Fruit fly (Drosophila melanogaster) whole organism, embryonic: ENCODE measurements around the gene CG15019.
A peak's percentile ranks its signal among the peaks of the same experiment; 100 is the strongest.

Experiments used
- Atf6 ChIP-seq: fragments of 200-800 bp; sonication (Bioruptor generic); IDR thresholded peaks from 2 replicates; pipeline ENCODE4 v1.3.6; 2022; ENCODE audit warnings: missing biosample characterization, missing genetic modification characterization
- CG10366 ChIP-seq: fragments of 200-800 bp; sonication (Bioruptor generic); IDR thresholded peaks from 2 replicates; pipeline ENCODE4 v1.3.6; 2022; ENCODE audit warnings: missing biosample characterization, missing genetic modification characterization
- CG12071 ChIP-seq: fragments of 200-800 bp; sonication (Bioruptor generic); optimal IDR thresholded peaks from 3 replicates; lab custom pipeline; 2018; ENCODE audit warnings: missing biosample characterization, mild to moderate bottlenecking, missing genetic modification characterization
- CG12659 ChIP-seq: fragments of 200-800 bp; sonication (Bioruptor generic); optimal IDR thresholded peaks from 3 replicates; lab custom pipeline; 2017; ENCODE audit warnings: mild to moderate bottlenecking, missing biosample characterization, missing genetic modification reagents, missing genetic modification characterization
- CG13424 ChIP-seq: fragments of 200-800 bp; sonication (Bioruptor generic); optimal IDR thresholded peaks from 2 replicates; lab custom pipeline; 2019; ENCODE audit warnings: missing biosample characterization, mild to moderate bottlenecking, missing genetic modification characterization, moderate library complexity
- CG15479 ChIP-seq: fragments of 200-800 bp; sonication (Bioruptor generic); optimal IDR thresholded peaks from 3 replicates; lab custom pipeline; 2019; ENCODE audit warnings: missing biosample characterization, mild to moderate bottlenecking, missing genetic modification characterization, moderate library complexity
- CG1832 ChIP-seq: fragments of 200-800 bp; sonication (Bioruptor generic); optimal IDR thresholded peaks from 2 replicates; lab custom pipeline; 2017; ENCODE audit warnings: missing biosample characterization, mild to moderate bottlenecking, missing genetic modification characterization, inconsistent platforms
- CG18476 ChIP-seq: fragments of 200-800 bp; sonication (Bioruptor generic); optimal IDR thresholded peaks from 2 replicates; lab custom pipeline; 2016; ENCODE audit warnings: missing biosample characterization, mild to moderate bottlenecking, missing genetic modification characterization
- CG2129 ChIP-seq: fragments of 200-800 bp; sonication (Bioruptor generic); IDR thresholded peaks from 2 replicates; pipeline ENCODE4 v1.3.6; 2022; ENCODE audit warnings: missing biosample characterization, missing genetic modification characterization; ENCODE audit not compliant: partially characterized antibody
- CG2889 ChIP-seq: fragments of 200-800 bp; sonication (Bioruptor generic); IDR thresholded peaks from 3 replicates; pipeline ENCODE4 v1.3.6; 2022; ENCODE audit warnings: missing biosample characterization, missing genetic modification characterization
- CG31224 ChIP-seq: fragments of 200-800 bp; sonication (Bioruptor generic); IDR thresholded peaks from 2 replicates; pipeline ENCODE4 v1.3.6; 2022; ENCODE audit warnings: missing biosample characterization, missing genetic modification characterization
- CG31441 ChIP-seq: fragments of 200-800 bp; sonication (Bioruptor generic); IDR thresholded peaks from 2 replicates; pipeline ENCODE4 v1.3.6; 2022; ENCODE audit warnings: missing biosample characterization, missing genetic modification characterization
- CG34224 ChIP-seq: fragments of 200-800 bp; sonication (Bioruptor generic); IDR thresholded peaks from 3 replicates; pipeline ENCODE4 v1.3.6; 2022; ENCODE audit warnings: missing biosample characterization, missing genetic modification characterization; ENCODE audit not compliant: partially characterized antibody
- CG34376 ChIP-seq: fragments of 200-800 bp; sonication (Bioruptor generic); optimal IDR thresholded peaks from 2 replicates; lab custom pipeline; 2018; ENCODE audit warnings: missing biosample characterization, mild to moderate bottlenecking, missing genetic modification characterization
- CG4730 ChIP-seq: fragments of 200-800 bp; sonication (Bioruptor generic); IDR thresholded peaks from 2 replicates; pipeline ENCODE4 v1.3.6; 2022; ENCODE audit warnings: missing biosample characterization, missing genetic modification characterization
- CG5180 ChIP-seq: fragments of 200-800 bp; sonication (Bioruptor generic); optimal IDR thresholded peaks from 3 replicates; lab custom pipeline; 2017; ENCODE audit warnings: missing biosample characterization, missing genetic modification characterization, mild to moderate bottlenecking, moderate library complexity, missing genetic modification reagents
- CG6813 ChIP-seq: fragments of 200-800 bp; sonication (Bioruptor generic); optimal IDR thresholded peaks from 2 replicates; lab custom pipeline; 2017; ENCODE audit warnings: missing biosample characterization, missing genetic modification characterization, mild to moderate bottlenecking, moderate library complexity, missing genetic modification reagents
- CG7987 ChIP-seq: fragments of 200-800 bp; sonication (Bioruptor generic); optimal IDR thresholded peaks from 2 replicates; lab custom pipeline; 2018; ENCODE audit warnings: missing biosample characterization, mild to moderate bottlenecking, missing genetic modification characterization, moderate library complexity
- CG8924 ChIP-seq: fragments of 200-800 bp; optimal IDR thresholded peaks from 3 replicates; lab custom pipeline; 2019; ENCODE audit warnings: missing biosample characterization, mild to moderate bottlenecking, missing genetic modification characterization, moderate library complexity
- CG8944 ChIP-seq: fragments of 200-800 bp; sonication (Bioruptor generic); optimal IDR thresholded peaks from 3 replicates; lab custom pipeline; 2016; ENCODE audit warnings: missing biosample characterization, missing genetic modification characterization
- CTCF ChIP-seq: fragments of 200-800 bp; sonication (Bioruptor generic); optimal IDR thresholded peaks from 2 replicates; lab custom pipeline; 2017; ENCODE audit warnings: missing biosample characterization, mild to moderate bottlenecking, missing genetic modification characterization, moderate library complexity
- Doc2 ChIP-seq: fragments of 200-800 bp; sonication (Bioruptor generic); IDR thresholded peaks from 2 replicates; pipeline ENCODE4 v1.3.6; 2022; ENCODE audit warnings: missing biosample characterization, missing genetic modification characterization
- Drgx ChIP-seq: fragments of 200-800 bp; sonication (Bioruptor generic); IDR thresholded peaks from 2 replicates; pipeline ENCODE4 v1.3.6; 2022; ENCODE audit warnings: missing biosample characterization, missing genetic modification characterization
- Fer3 ChIP-seq: fragments of 200-800 bp; sonication (Bioruptor generic); optimal IDR thresholded peaks from 2 replicates; lab custom pipeline; 2018; ENCODE audit warnings: missing biosample characterization, mild to moderate bottlenecking, missing genetic modification characterization, moderate library complexity
- Gug ChIP-seq: fragments of 200-800 bp; sonication (Bioruptor generic); IDR thresholded peaks from 4 replicates; pipeline ENCODE4 v1.3.6; 2022; ENCODE audit warnings: missing biosample characterization, missing genetic modification characterization
- HHEX ChIP-seq: fragments of 200-800 bp; sonication (Bioruptor generic); optimal IDR thresholded peaks from 3 replicates; lab custom pipeline; 2017; ENCODE audit warnings: missing biosample characterization, mild to moderate bottlenecking, missing genetic modification characterization, missing genetic modification reagents
- HLHmδ ChIP-seq: fragments of 200-800 bp; sonication (Bioruptor generic); optimal IDR thresholded peaks from 2 replicates; lab custom pipeline; 2018; ENCODE audit warnings: missing biosample characterization, mild to moderate bottlenecking, missing genetic modification characterization, moderate library complexity
- Max ChIP-seq: fragments of 200-800 bp; sonication (Bioruptor generic); optimal IDR thresholded peaks from 2 replicates; lab custom pipeline; 2016; ENCODE audit warnings: missing biosample characterization, mild to moderate bottlenecking, missing genetic modification characterization
- NFAT ChIP-seq: fragments of 200-800 bp; sonication (Bioruptor generic); IDR thresholded peaks from 2 replicates; pipeline ENCODE4 v1.3.6; 2022; ENCODE audit warnings: missing biosample characterization, missing genetic modification characterization
- Nf-YB ChIP-seq: fragments of 200-800 bp; sonication (Bioruptor generic); optimal IDR thresholded peaks from 3 replicates; lab custom pipeline; 2019; ENCODE audit warnings: missing biosample characterization, mild to moderate bottlenecking, missing genetic modification characterization, moderate library complexity
- Rx ChIP-seq: fragments of 200-800 bp; sonication (Bioruptor generic); IDR thresholded peaks from 2 replicates; pipeline ENCODE4 v1.3.6; 2022; ENCODE audit warnings: missing biosample characterization, missing genetic modification characterization
- Trl ChIP-seq, 3 experiments: fragments of >200 bp in 2 of 3; fragments of 200-800 bp in 1 of 3; sonication (Bioruptor generic) in 1 of 3; optimal IDR thresholded peaks; 2 replicates in 1 of 3; 3 replicates in 2 of 3; lab custom pipeline; 2016 to 2017; ENCODE audit warnings: missing biosample characterization in 1 of 3, missing genetic modification characterization in 1 of 3
- Usf ChIP-seq: fragments of 200-800 bp; sonication (Bioruptor generic); optimal IDR thresholded peaks from 2 replicates; lab custom pipeline; 2017; ENCODE audit warnings: missing genotype, missing biosample characterization, missing genetic modification characterization
- dimm ChIP-seq: fragments of 200-800 bp; sonication (Bioruptor generic); IDR thresholded peaks from 2 replicates; pipeline ENCODE4 v1.3.6; 2022; ENCODE audit warnings: missing biosample characterization, missing genetic modification characterization
- disco-r ChIP-seq: fragments of 200-800 bp; sonication (Bioruptor generic); optimal IDR thresholded peaks from 2 replicates; lab custom pipeline; 2016; ENCODE audit warnings: missing biosample characterization, missing genetic modification characterization
- eve ChIP-seq, 2 experiments: fragments of >200 bp; optimal IDR thresholded peaks; 2 replicates each; lab custom pipeline; 2017; ENCODE audit warnings: missing biosample characterization in 2 of 2, missing genetic modification characterization in 2 of 2
- fd102C ChIP-seq: fragments of 200-800 bp; sonication (Bioruptor generic); optimal IDR thresholded peaks from 2 replicates; lab custom pipeline; 2018; ENCODE audit warnings: missing biosample characterization, mild to moderate bottlenecking, missing genetic modification characterization, moderate library complexity
- gem ChIP-seq: fragments of 200-800 bp; sonication (Bioruptor generic); optimal IDR thresholded peaks from 2 replicates; lab custom pipeline; 2019; ENCODE audit warnings: missing biosample characterization, mild to moderate bottlenecking, missing genetic modification characterization, moderate library complexity
- gt ChIP-seq: fragments of 200-800 bp; sonication (Bioruptor generic); IDR thresholded peaks from 2 replicates; pipeline ENCODE4 v1.3.6; 2022; ENCODE audit warnings: missing biosample characterization, missing genetic modification characterization
- hth ChIP-seq: fragments of >200 bp; optimal IDR thresholded peaks from 2 replicates; lab custom pipeline; 2017; ENCODE audit warnings: inconsistent platforms
- jumu ChIP-seq: fragments of 200-800 bp; sonication (Bioruptor generic); optimal IDR thresholded peaks from 3 replicates; lab custom pipeline; 2016; ENCODE audit warnings: missing biosample characterization, missing genetic modification characterization
- p53 ChIP-seq: fragments of 200-800 bp; sonication (Bioruptor generic); optimal IDR thresholded peaks from 2 replicates; lab custom pipeline; 2016; ENCODE audit warnings: missing biosample characterization, missing genetic modification characterization
- pfk ChIP-seq: fragments of 200-800 bp; sonication (Bioruptor generic); optimal IDR thresholded peaks from 2 replicates; lab custom pipeline; 2018; ENCODE audit warnings: missing biosample characterization, mild to moderate bottlenecking, missing genetic modification characterization, moderate library complexity
- phol ChIP-seq: fragments of 200-800 bp; sonication (Bioruptor generic); optimal IDR thresholded peaks from 3 replicates; lab custom pipeline; 2018; ENCODE audit warnings: missing biosample characterization, mild to moderate bottlenecking, missing genetic modification characterization, moderate library complexity
- ranshi ChIP-seq: fragments of 200-800 bp; sonication (Bioruptor generic); IDR thresholded peaks from 2 replicates; pipeline ENCODE4 v1.3.6; 2022; ENCODE audit warnings: missing biosample characterization, missing genetic modification characterization
- sd ChIP-seq: fragments of 200-800 bp; sonication (Bioruptor generic); optimal IDR thresholded peaks from 3 replicates; lab custom pipeline; 2018; ENCODE audit warnings: missing biosample characterization, mild to moderate bottlenecking, missing genetic modification characterization, moderate library complexity
- sim ChIP-seq: fragments of 200-800 bp; sonication (Bioruptor generic); IDR thresholded peaks from 2 replicates; pipeline ENCODE4 v1.3.6; 2022; ENCODE audit warnings: missing biosample characterization, missing genetic modification characterization
- so ChIP-seq: fragments of 200-800 bp; sonication (Bioruptor generic); IDR thresholded peaks from 3 replicates; pipeline ENCODE4 v1.3.6; 2022; ENCODE audit warnings: missing biosample characterization, missing genetic modification characterization
- stc ChIP-seq: fragments of 200-800 bp; sonication (Bioruptor generic); IDR thresholded peaks from 2 replicates; pipeline ENCODE4 v1.3.6; 2022; ENCODE audit warnings: missing biosample characterization, missing genetic modification characterization
- tgo ChIP-seq: fragments of 200-800 bp; sonication (Bioruptor generic); IDR thresholded peaks from 3 replicates; pipeline ENCODE4 v1.3.6; 2022; ENCODE audit warnings: missing biosample characterization, missing genetic modification characterization
- wor ChIP-seq: fragments of 200-800 bp; sonication (Bioruptor generic); IDR thresholded peaks from 2 replicates; pipeline ENCODE4 v1.3.6; 2022; ENCODE audit warnings: missing biosample characterization, missing genetic modification characterization
- zf30C ChIP-seq: fragments of 200-800 bp; sonication (Bioruptor generic); optimal IDR thresholded peaks from 3 replicates; lab custom pipeline; 2018; ENCODE audit warnings: missing biosample characterization, mild to moderate bottlenecking, missing genetic modification characterization

CG15019 gene

DNA sequence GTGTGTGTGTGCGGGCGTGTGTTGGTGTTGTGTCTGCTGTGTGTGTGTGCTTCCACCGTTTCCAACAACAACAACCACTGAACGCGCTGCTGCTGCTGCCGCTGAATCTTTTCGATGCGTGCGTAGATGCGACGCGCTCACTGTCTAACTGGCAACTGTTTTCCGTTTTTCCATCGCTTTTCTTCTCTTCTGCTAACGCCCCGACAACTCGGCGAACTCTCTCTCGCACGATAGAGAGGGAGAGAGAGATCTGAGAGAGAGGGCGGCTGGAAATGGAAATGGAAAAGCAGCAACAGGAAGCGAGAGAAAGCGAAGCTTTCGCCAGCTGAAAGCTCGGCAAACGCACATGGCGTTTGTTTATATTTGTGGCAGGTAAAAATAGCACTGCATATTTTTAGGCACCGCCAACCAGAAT is 25.6 kb downstream of the CG15019 start, which contains the start of gene DopEcR (continued):
- no peak for TF ChIP-seq CG13424 (tag; lab: Kevin White, UChicago)
- TF ChIP-seq fd102C, result no peak
- no peak for TF ChIP-seq disco-r (GFP tag; lab: Kevin White, UChicago)
- TF ChIP-seq gem (tag; lab: Kevin White, UChicago), result no peak
- no peak; the same call in 1 of the 2 replicates for TF ChIP-seq CG31441 (GFP tag; lab: Robert Waterston, UW)
- TF ChIP-seq Trl (optimal IDR thresholded peaks at IDR 0.05; lab: Kevin White, UChicago), result peak; percentile 84 to 90
- peak; percentile 59 for TF ChIP-seq Trl (GFP tag; optimal IDR thresholded peaks at IDR 0.05; lab: Kevin White, UChicago)
- TF ChIP-seq HHEX (GFP tag; lab: Kevin White, UChicago), result peak; percentile 16
- no peak for TF ChIP-seq CG15479 (GFP tag; lab: Kevin White, UChicago)
- no peak for TF ChIP-seq Drgx (GFP tag; lab: Robert Waterston, UW)
- no peak for TF ChIP-seq CG7987 (GFP tag; lab: Kevin White, UChicago)
- no peak for TF ChIP-seq tgo (GFP tag; lab: Robert Waterston, UW)
- TF ChIP-seq gt (GFP tag; lab: Robert Waterston, UW), result no peak
- no peak for TF ChIP-seq Nf-YB
- no peak for TF ChIP-seq CG2889 (GFP tag; lab: Robert Waterston, UW)
- peak; percentile 47 for TF ChIP-seq Max (GFP tag; lab: Kevin White, UChicago)
- TF ChIP-seq stc (GFP tag; lab: Robert Waterston, UW), result peak; percentile 22; the same call in 1 of the 2 replicates
- TF ChIP-seq p53 (GFP tag; lab: Kevin White, UChicago), result no peak
- TF ChIP-seq dimm (GFP tag; lab: Robert Waterston, UW), result no peak
- peak; percentile 22 for TF ChIP-seq CG6813 (GFP tag; lab: Kevin White, UChicago)
- peak; percentile 31 for TF ChIP-seq CG34376 (GFP tag; lab: Kevin White, UChicago)
- peak; percentile 24 for TF ChIP-seq HLHmδ (GFP tag; lab: Kevin White, UChicago)
- TF ChIP-seq CG10366 (GFP tag; lab: Robert Waterston, UW), result no peak
- TF ChIP-seq Atf6 (GFP tag; lab: Robert Waterston, UW), result no peak
- no peak for TF ChIP-seq sim (GFP tag; lab: Robert Waterston, UW)
- TF ChIP-seq jumu (GFP tag; lab: Kevin White, UChicago), result no peak
- TF ChIP-seq Rx, result no peak
- no peak for TF ChIP-seq eve (GFP tag; optimal IDR thresholded peaks at IDR 0.05; lab: Kevin White, UChicago)
- TF ChIP-seq CG5180 (GFP tag; lab: Kevin White, UChicago), result peak; percentile 48
- TF ChIP-seq CG4730 (GFP tag; lab: Robert Waterston, UW), result no peak
- no peak for TF ChIP-seq pfk
- TF ChIP-seq CTCF (GFP tag; lab: Kevin White, UChicago), result peak; percentile 70
- TF ChIP-seq sd (tag; lab: Kevin White, UChicago), result no peak
- no peak for TF ChIP-seq zf30C (GFP tag; lab: Kevin White, UChicago)
- no peak for TF ChIP-seq Doc2 (GFP tag; lab: Robert Waterston, UW)
- TF ChIP-seq hth (lab: Kevin White, UChicago), result no peak
- no peak for TF ChIP-seq NFAT (GFP tag; lab: Robert Waterston, UW)
- no peak for TF ChIP-seq CG2129 (GFP tag; lab: Robert Waterston, UW)
- TF ChIP-seq Usf (GFP tag; lab: Kevin White, UChicago), result no peak
- TF ChIP-seq wor (GFP tag; lab: Robert Waterston, UW), result no peak
- peak; percentile 48 for TF ChIP-seq CG12071
- TF ChIP-seq CG8924 (tag; lab: Kevin White, UChicago), result no peak

DNA sequence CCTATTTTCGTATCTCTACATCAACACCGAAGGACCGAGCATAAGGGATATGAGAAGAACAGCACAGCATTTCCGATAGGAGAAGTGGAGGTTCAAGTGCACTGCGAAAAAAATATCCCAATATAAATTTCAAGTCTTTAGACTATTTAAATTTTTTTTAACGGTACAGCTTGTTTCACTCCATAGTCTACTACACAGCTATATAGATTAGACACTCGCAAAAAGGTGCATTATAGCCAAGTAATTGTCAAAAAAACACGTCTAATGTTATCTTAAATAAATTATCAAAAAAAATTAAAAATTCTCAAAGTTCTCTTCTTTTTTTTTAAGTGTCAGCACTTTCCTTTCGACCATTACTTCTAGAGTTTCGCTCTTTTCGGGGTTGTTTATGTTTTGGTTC is 27.0 kb downstream of the CG15019 start:
- TF ChIP-seq phol (peak; percentile 64), so (GFP tag; lab: Robert Waterston, UW) (0 out of 3 replicates have a peak, but pooled peaks have one; percentile 21), CG1832 (GFP tag; lab: Kevin White, UChicago) (no peak), CG18476 (GFP tag; lab: Kevin White, UChicago) (no peak), CG31224 (GFP tag; lab: Robert Waterston, UW) (no peak), ranshi (GFP tag; lab: Robert Waterston, UW) (peak; percentile 44; the same call in 1 of the 2 replicates), Fer3 (tag; lab: Kevin White, UChicago) (peak; percentile 59), CG8944 (GFP tag; lab: Kevin White, UChicago) (peak; percentile 20), Gug (GFP tag; lab: Robert Waterston, UW) (peak; percentile 30; the same call in 1 of the 4 replicates), CG34224 (GFP tag; lab: Robert Waterston, UW) (no peak), CG12659 (GFP tag; lab: Kevin White, UChicago) (peak; percentile 59), sim (GFP tag; lab: Robert Waterston, UW) (peak; percentile 32; the same call in 1 of the 2 replicates)
